Worm (Caenorhabditis elegans) whole organism, L4 larva: ENCODE results near the gene C07A9.13.
A peak's percentile ranks its signal among the peaks of the same experiment; 100 is the strongest.

ENCODE experiments used
- D1046.2 ChIP-seq: fragments of 200-800 bp; sonication (Bioruptor generic); IDR thresholded peaks from 2 replicates; pipeline ENCODE4 v1.3.6; 2022; ENCODE audit warnings: missing genetic modification characterization, missing compliant biosample characterization
- F49E8.2 ChIP-seq: sonication (generic microtip); optimal IDR thresholded peaks from 2 replicates; lab custom pipeline; 2016; ENCODE audit warnings: missing compliant biosample characterization, mild to moderate bottlenecking, missing genetic modification characterization, borderline replicate concordance
- T20F7.1 ChIP-seq: fragments of 200-800 bp; sonication (Bioruptor generic); optimal IDR thresholded peaks from 2 replicates; lab custom pipeline; 2018; ENCODE audit warnings: mild to moderate bottlenecking, missing genetic modification characterization, missing compliant biosample characterization
- Y75B8A.6 ChIP-seq: fragments of 200-800 bp; sonication (Bioruptor generic); IDR thresholded peaks from 2 replicates; pipeline ENCODE4 v1.3.6; 2022; ENCODE audit warnings: missing genetic modification reagents, missing genetic modification characterization, missing compliant biosample characterization
- aha-1 ChIP-seq: fragments of 150-350 bp; peaks from one replicate; lab custom pipeline; 2014; ENCODE audit warnings: missing biosample characterization, missing genetic modification characterization
- aly-2 ChIP-seq: sonication (generic microtip); optimal IDR thresholded peaks from 2 replicates; lab custom pipeline; 2018; ENCODE audit warnings: missing biosample characterization, missing genetic modification characterization
- ama-1 ChIP-seq: fragments of 150-350 bp; optimal IDR thresholded peaks from 2 replicates; lab custom pipeline; 2014; ENCODE audit warnings: inconsistent platforms, mixed read lengths
- ceh-32 ChIP-seq: sonication (generic microtip); optimal IDR thresholded peaks from 2 replicates; lab custom pipeline; 2016; ENCODE audit warnings: mild to moderate bottlenecking, missing genetic modification characterization, missing compliant biosample characterization; ENCODE audit not compliant: poor library complexity
- ceh-82 ChIP-seq: sonication (generic microtip); optimal IDR thresholded peaks from 2 replicates; lab custom pipeline; 2017; ENCODE audit warnings: missing biosample characterization, missing genetic modification characterization
- dmd-9 ChIP-seq: fragments of 200-800 bp; sonication (Bioruptor generic); IDR thresholded peaks from 2 replicates; pipeline ENCODE4 v1.3.6; 2022; ENCODE audit warnings: missing genetic modification reagents, missing genetic modification characterization, missing compliant biosample characterization
- duxl-1 ChIP-seq: sonication (generic microtip); optimal IDR thresholded peaks from 2 replicates; lab custom pipeline; 2016; ENCODE audit warnings: mild to moderate bottlenecking, missing genetic modification characterization, moderate library complexity, missing compliant biosample characterization; ENCODE audit not compliant: poor library complexity
- dve-1 ChIP-seq: sonication (generic microtip); optimal IDR thresholded peaks from 2 replicates; lab custom pipeline; 2017; ENCODE audit warnings: antibody characterized with exemption, mild to moderate bottlenecking, missing genetic modification characterization, missing compliant biosample characterization; ENCODE audit not compliant: insufficient read depth
- egl-27 ChIP-seq: sonication (generic microtip); optimal IDR thresholded peaks from 3 replicates; lab custom pipeline; 2017; ENCODE audit warnings: missing biosample characterization, missing genetic modification reagents, missing genetic modification characterization
- fos-1 ChIP-seq: fragments of 150-350 bp; optimal IDR thresholded peaks from 2 replicates; lab custom pipeline; 2014; ENCODE audit warnings: missing biosample characterization, missing genetic modification characterization
- hif-1 ChIP-seq, 2 experiments: sonication (generic microtip); optimal IDR thresholded peaks; 2 replicates each; lab custom pipeline; 2016 to 2017; ENCODE audit warnings: missing compliant biosample characterization in 2 of 2, missing genetic modification characterization in 2 of 2, missing genetic modification reagents in 2 of 2, missing genotype in 2 of 2, mild to moderate bottlenecking in 1 of 2
- hlh-11 ChIP-seq: fragments of 200-800 bp; sonication (Bioruptor generic); optimal IDR thresholded peaks from 2 replicates; lab custom pipeline; 2018; ENCODE audit warnings: mild to moderate bottlenecking, missing genetic modification characterization, missing compliant biosample characterization
- hlh-30 ChIP-seq: sonication (generic microtip); optimal IDR thresholded peaks from 2 replicates; lab custom pipeline; 2017; ENCODE audit warnings: antibody characterized with exemption, mild to moderate bottlenecking, missing genetic modification characterization, missing compliant biosample characterization; ENCODE audit not compliant: insufficient read depth
- lin-15B ChIP-seq: fragments of 150-350 bp; sonication (generic microtip); optimal IDR thresholded peaks from 3 replicates; lab custom pipeline; 2014; ENCODE audit warnings: missing biosample characterization, missing genetic modification characterization
- lin-38 ChIP-seq: fragments of 200-800 bp; sonication (Bioruptor generic); IDR thresholded peaks from 2 replicates; pipeline ENCODE4 v1.3.6; 2022; ENCODE audit warnings: missing genetic modification reagents, missing genetic modification characterization, missing compliant biosample characterization
- lir-3 ChIP-seq: sonication (generic microtip); optimal IDR thresholded peaks from 2 replicates; lab custom pipeline; 2016; ENCODE audit warnings: mild to moderate bottlenecking, missing genetic modification characterization, missing compliant biosample characterization
- lsy-2 ChIP-seq, 2 experiments: fragments of 150-350 bp in 1 of 2; sonication (generic microtip) in 1 of 2; optimal IDR thresholded peaks; 2 replicates each; lab custom pipeline; 2014 to 2017; ENCODE audit warnings: missing biosample characterization in 2 of 2, missing genetic modification characterization in 2 of 2
- madf-5 ChIP-seq, 2 experiments: fragments of 200-800 bp; sonication (Bioruptor generic); IDR thresholded peaks; 2 replicates each; pipeline ENCODE4 v1.3.6; 2022; ENCODE audit warnings: missing compliant biosample characterization in 2 of 2, missing genetic modification characterization in 2 of 2
- mdl-1 ChIP-seq, 2 experiments: fragments of 150-350 bp in 1 of 2; sonication (generic microtip) in 1 of 2; optimal IDR thresholded peaks; 2 replicates each; lab custom pipeline; 2014 to 2017; ENCODE audit warnings: missing biosample characterization in 2 of 2, missing genetic modification characterization in 2 of 2
- mes-2 ChIP-seq: sonication (generic microtip); optimal IDR thresholded peaks from 2 replicates; lab custom pipeline; 2016; ENCODE audit warnings: missing genotype, mild to moderate bottlenecking, missing genetic modification characterization, missing compliant biosample characterization; ENCODE audit not compliant: poor library complexity, severe bottlenecking
- mxl-2 ChIP-seq: fragments of 200-800 bp; sonication (Bioruptor generic); conservative IDR thresholded peaks from 2 replicates; pipeline ENCODE4 v1.3.6; 2022; ENCODE audit warnings: missing genetic modification reagents, missing genetic modification characterization, missing compliant biosample characterization
- mxl-3 ChIP-seq: fragments of 200-800 bp; sonication (Bioruptor generic); optimal IDR thresholded peaks from 2 replicates; lab custom pipeline; 2018; ENCODE audit warnings: mild to moderate bottlenecking, missing genetic modification characterization, missing compliant biosample characterization
- nhr-10 ChIP-seq: fragments of 150-350 bp; optimal IDR thresholded peaks from 2 replicates; lab custom pipeline; 2014; ENCODE audit warnings: missing biosample characterization, missing genetic modification characterization
- nhr-237 ChIP-seq: sonication (generic microtip); optimal IDR thresholded peaks from 2 replicates; lab custom pipeline; 2017; ENCODE audit warnings: missing biosample characterization, missing genetic modification characterization
- nhr-41 ChIP-seq: fragments of 200-800 bp; sonication (Bioruptor generic); IDR thresholded peaks from 2 replicates; pipeline ENCODE4 v1.3.6; 2022; ENCODE audit warnings: missing genetic modification reagents, missing genetic modification characterization, missing compliant biosample characterization
- nhr-77 ChIP-seq: fragments of 150-350 bp; optimal IDR thresholded peaks from 2 replicates; lab custom pipeline; 2014; ENCODE audit warnings: missing biosample characterization, missing genetic modification characterization
- php-3 ChIP-seq: fragments of 200-800 bp; sonication (Bioruptor generic); IDR thresholded peaks from 2 replicates; pipeline ENCODE4 v1.3.6; 2022; ENCODE audit warnings: missing genetic modification reagents, missing genetic modification characterization, missing compliant biosample characterization
- rbr-2 ChIP-seq: sonication (generic microtip); optimal IDR thresholded peaks from 2 replicates; lab custom pipeline; 2016; ENCODE audit warnings: missing genotype, missing genetic modification characterization, missing compliant biosample characterization
- saeg-2 ChIP-seq: fragments of 200-800 bp; sonication (Bioruptor generic); IDR thresholded peaks from 2 replicates; pipeline ENCODE4 v1.3.6; 2022; ENCODE audit warnings: missing genetic modification reagents, missing genetic modification characterization, missing compliant biosample characterization
- spr-3 ChIP-seq: fragments of 200-800 bp; sonication (Bioruptor generic); optimal IDR thresholded peaks from 2 replicates; lab custom pipeline; 2018; ENCODE audit warnings: mild to moderate bottlenecking, missing genetic modification characterization, missing compliant biosample characterization
- tag-97 ChIP-seq: fragments of 200-800 bp; sonication (Bioruptor generic); IDR thresholded peaks from 2 replicates; pipeline ENCODE4 v1.3.6; 2022; ENCODE audit warnings: missing genetic modification characterization, missing compliant biosample characterization
- unc-62 ChIP-seq, 3 experiments: fragments of 150-350 bp in 1 of 3; sonication (generic microtip); optimal IDR thresholded peaks in 2 of 3; peaks in 1 of 3; 1 replicate in 1 of 3; 2 replicates in 2 of 3; lab custom pipeline; 2014 to 2017; ENCODE audit warnings: missing biosample characterization in 3 of 3, missing genetic modification characterization in 3 of 3, missing genetic modification reagents in 3 of 3, missing genotype in 1 of 3
- vab-7 ChIP-seq: fragments of 200-800 bp; sonication (Bioruptor generic); IDR thresholded peaks from 2 replicates; pipeline ENCODE4 v1.3.6; 2022; ENCODE audit warnings: missing genetic modification reagents, missing genetic modification characterization, missing compliant biosample characterization
- zip-11 ChIP-seq: fragments of 200-800 bp; sonication (Bioruptor generic); IDR thresholded peaks from 2 replicates; pipeline ENCODE4 v1.3.6; 2022; ENCODE audit warnings: missing genetic modification characterization, missing compliant biosample characterization
- ztf-11 ChIP-seq: fragments of 150-350 bp; optimal IDR thresholded peaks from 2 replicates; lab custom pipeline; 2014; ENCODE audit warnings: missing biosample characterization, missing genetic modification characterization

C07A9.13 gene

ce11 chrIII:9663943-9664342 is 17.2 kb downstream of the C07A9.13 start:
- TF ChIP-seq F49E8.2 (tag; lab: Kevin White, UChicago) = no peak

ce11 chrIII:9662266-9662959 is 18.7 kb downstream of the C07A9.13 start:
- TF ChIP-seq madf-5 (GFP tag; IDR thresholded peaks at IDR 0.05; lab: Robert Waterston, UW) = no peak
- peak; percentile 28 for TF ChIP-seq hlh-11 (tag; lab: Kevin White, UChicago)
- peak; percentile 90 for TF ChIP-seq aha-1 (tag; lab: Kevin White, UChicago)
- peak in 1 of 2 experiments; percentile 9 for TF ChIP-seq mdl-1 (tag; optimal IDR thresholded peaks at IDR 0.05; lab: Kevin White, UChicago)
- TF ChIP-seq lsy-2 (tag; optimal IDR thresholded peaks at IDR 0.05; lab: Kevin White, UChicago) = peak in 1 of 2 experiments; percentile 32
- TF ChIP-seq duxl-1 = no peak
- TF ChIP-seq lin-38 (GFP tag; lab: Robert Waterston, UW) = no peak
- no peak for TF ChIP-seq spr-3 (GFP tag; lab: Kevin White, UChicago)
- TF ChIP-seq D1046.2 = 0 out of 2 replicates have a peak, but pooled peaks have one; percentile 42
- no peak for TF ChIP-seq unc-62 (GFP tag; optimal IDR thresholded peaks at IDR 0.05 in 1 of 2; lab: Kevin White, UChicago)
- no peak for TF ChIP-seq unc-62 (tag; optimal IDR thresholded peaks at IDR 0.05; lab: Kevin White, UChicago)
- no peak for TF ChIP-seq aly-2
- no peak for TF ChIP-seq mxl-2 (GFP tag; lab: Robert Waterston, UW)
- TF ChIP-seq lin-15B (tag; lab: Kevin White, UChicago) = no peak
- no peak for TF ChIP-seq egl-27 (tag; lab: Kevin White, UChicago)
- TF ChIP-seq mes-2 (tag; lab: Kevin White, UChicago) = no peak
- no peak for TF ChIP-seq dmd-9 (GFP tag; lab: Robert Waterston, UW)
- no peak for TF ChIP-seq fos-1 (tag; lab: Kevin White, UChicago)
- no peak for TF ChIP-seq Y75B8A.6
- TF ChIP-seq nhr-10 = no peak
- TF ChIP-seq saeg-2 (GFP tag; lab: Robert Waterston, UW) = no peak
- TF ChIP-seq php-3 (GFP tag; lab: Robert Waterston, UW) = no peak
- no peak for TF ChIP-seq mxl-3 (GFP tag; lab: Kevin White, UChicago)
- no peak for TF ChIP-seq nhr-237 (tag; lab: Kevin White, UChicago)
- TF ChIP-seq hif-1 (tag; optimal IDR thresholded peaks at IDR 0.05; lab: Kevin White, UChicago) = peak in 1 of 2 experiments; percentile 38
- TF ChIP-seq lir-3 (tag; lab: Kevin White, UChicago) = no peak
- no peak for TF ChIP-seq ceh-82 (tag; lab: Kevin White, UChicago)
- no peak for TF ChIP-seq zip-11 (GFP tag; lab: Robert Waterston, UW)
- TF ChIP-seq ztf-11 (tag; lab: Kevin White, UChicago) = no peak
- no peak for TF ChIP-seq tag-97 (GFP tag; lab: Robert Waterston, UW)
- TF ChIP-seq nhr-41 (GFP tag; lab: Robert Waterston, UW) = no peak
- TF ChIP-seq hlh-30 (tag; lab: Kevin White, UChicago) = peak; percentile 73
- TF ChIP-seq rbr-2 (tag; lab: Kevin White, UChicago) = peak; percentile 12
- no peak for TF ChIP-seq dve-1 (tag; lab: Kevin White, UChicago)
- TF ChIP-seq ceh-32 (tag; lab: Kevin White, UChicago) = no peak
- TF ChIP-seq F49E8.2 (tag; lab: Kevin White, UChicago) = no peak
- TF ChIP-seq nhr-77 (tag; lab: Kevin White, UChicago) = no peak
- TF ChIP-seq T20F7.1 (GFP tag; lab: Kevin White, UChicago) = no peak
- no peak for TF ChIP-seq ama-1
- no peak for TF ChIP-seq vab-7
